Worm (Caenorhabditis elegans) whole organism, dauer: Measurements from ENCODE around the gene rocf-1.

Experiments used
- unc-62 ChIP-seq: sonication (generic microtip); optimal IDR thresholded peaks from 2 replicates; lab custom pipeline; 2017; ENCODE audit warnings: missing biosample characterization, missing genetic modification reagents, missing genetic modification characterization

The rocf-1 gene

DNA sequence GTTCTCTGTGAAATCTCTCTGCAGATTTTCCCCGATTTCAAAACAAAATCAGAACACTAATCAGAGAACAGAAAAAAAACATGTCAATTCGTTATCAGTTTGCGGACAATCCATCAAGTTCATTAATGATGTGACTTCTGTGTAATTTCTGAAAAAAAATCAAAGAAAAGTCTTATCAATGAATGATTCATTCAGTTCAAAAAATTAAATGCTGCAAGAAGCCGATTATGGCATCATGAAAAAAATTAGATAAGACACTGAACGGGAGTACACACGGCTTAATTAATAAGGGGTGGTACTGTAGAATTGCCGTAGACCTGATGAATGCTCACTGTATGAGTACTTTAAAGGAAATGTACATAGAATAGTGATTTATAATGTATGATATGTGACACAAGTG, 28.2 kb downstream of the rocf-1 start:
- no peak for TF ChIP-seq unc-62 (GFP tag; lab: Kevin White, UChicago)

ce11 chrV:15434647-15435046, 29.7 kb downstream of the rocf-1 start:
- TF ChIP-seq unc-62 (GFP tag; lab: Kevin White, UChicago) = no peak

DNA sequence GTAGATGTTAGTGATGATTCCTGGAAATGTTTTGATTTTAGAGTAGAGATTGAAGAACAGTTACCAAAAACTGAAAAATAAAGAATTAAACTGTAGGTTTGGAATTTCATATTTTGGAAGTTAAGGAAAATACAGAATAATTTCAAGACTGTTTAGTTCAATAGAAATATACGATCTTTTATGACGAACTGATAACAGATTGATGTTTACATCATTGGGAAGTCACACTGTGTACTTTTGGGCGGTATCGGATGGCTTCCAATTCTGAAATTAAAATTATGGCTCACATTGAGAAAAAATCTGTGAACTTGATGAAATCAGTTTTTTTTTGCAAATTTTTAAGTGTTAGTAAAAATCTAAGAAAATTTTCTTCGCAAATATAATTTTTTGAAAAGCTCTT, 31.8 kb downstream of the rocf-1 start, which contains the start of gene T26H5.8:
TSS of gene T26H5.8 (minus strand) at position 270 of the 400 bp plus-strand sequence.
- TF ChIP-seq unc-62 (GFP tag; lab: Kevin White, UChicago) = no peak

DNA sequence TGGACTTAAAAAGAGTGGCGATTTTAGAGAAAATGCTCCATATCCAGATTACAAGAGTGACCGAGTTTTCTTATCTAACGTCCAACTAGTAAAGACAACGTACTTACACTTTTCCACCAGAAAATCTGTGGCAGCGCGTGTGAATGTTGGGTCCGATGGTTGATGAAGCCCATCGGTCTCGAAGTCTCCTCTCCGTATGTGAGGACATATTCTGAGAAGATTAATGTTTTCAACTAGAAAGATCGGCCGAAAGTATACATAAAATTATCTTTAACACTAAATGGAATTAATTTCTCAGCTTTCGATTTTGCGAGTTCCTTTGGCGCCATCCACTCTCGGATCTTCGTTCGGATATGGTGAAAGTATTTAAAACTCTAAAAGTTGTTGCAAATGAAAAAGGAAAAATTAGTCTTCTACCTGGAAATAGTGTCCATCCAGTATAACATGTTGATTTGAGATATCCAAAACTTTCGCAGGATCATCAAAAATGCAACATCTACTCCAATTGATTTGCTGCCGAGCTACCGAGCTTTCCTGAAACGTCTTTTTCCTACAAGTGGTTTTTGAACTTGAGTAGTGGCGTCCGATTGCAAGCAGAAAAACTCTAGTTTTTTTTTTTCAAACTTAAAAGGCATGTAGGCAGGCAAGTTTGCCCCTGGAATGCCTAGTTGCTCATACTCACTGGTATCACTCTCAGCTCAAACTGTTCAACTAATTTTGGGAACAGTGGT, 32.8 kb downstream of the rocf-1 start:
- no peak for TF ChIP-seq unc-62 (GFP tag; lab: Kevin White, UChicago)

DNA sequence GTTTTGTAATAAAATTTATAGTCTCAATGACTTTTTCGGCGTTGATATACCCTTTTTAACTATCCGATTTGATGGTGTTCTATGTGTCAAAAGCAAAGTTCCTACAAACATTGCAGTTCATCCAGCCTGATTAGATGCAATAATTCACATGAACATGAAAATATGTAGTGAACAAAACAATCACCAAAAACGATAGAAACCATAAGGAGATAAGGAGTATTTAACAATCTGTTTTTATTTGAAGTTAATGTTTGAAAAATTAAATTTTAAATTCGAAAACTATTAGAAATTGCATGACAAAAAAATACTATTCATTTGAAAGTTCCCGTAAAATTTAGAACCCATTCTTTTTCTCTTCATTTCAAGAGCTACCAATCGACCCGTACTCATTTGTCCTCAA, 37.4 kb downstream of the rocf-1 start, which contains the start of gene fbxa-209:
TSS of gene fbxa-209 (minus strand) at position 101 of the 400 bp plus-strand sequence.
- TF ChIP-seq unc-62 (GFP tag; lab: Kevin White, UChicago) = no peak

DNA sequence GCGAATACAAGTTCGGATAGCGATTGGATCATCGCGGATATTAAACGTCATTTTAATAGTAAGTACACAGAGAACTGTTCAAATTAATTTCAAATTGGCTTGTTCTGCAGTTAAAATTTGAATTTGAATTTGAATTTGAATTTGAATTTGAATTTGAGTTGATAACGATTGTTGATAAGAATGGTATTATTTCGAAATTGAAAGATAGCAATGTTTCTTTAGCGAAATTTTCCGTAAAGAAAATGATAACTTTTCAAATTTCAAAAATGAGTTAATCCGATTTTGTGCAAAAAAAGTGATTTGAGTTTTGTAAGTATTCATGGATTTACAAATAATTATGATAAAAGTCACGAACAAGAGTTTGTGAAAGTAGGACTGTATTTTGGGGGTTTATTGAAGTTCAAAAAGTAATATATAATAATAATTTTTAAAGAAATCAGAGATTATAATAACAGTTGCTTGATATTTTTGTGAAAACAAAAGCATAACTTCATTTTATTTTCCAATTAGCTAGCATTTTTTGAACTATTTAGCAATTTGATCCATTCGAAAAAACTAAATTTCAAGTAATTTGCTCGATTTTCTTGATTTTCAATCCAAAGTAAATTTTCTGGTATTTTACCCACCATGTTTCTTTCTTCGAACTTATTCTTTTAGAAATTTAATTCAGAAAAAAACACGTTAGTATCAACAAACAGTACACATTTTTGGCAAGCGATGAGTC, 38.8 kb downstream of the rocf-1 start, which contains the start of gene Y36E3A.2:
TSS of gene Y36E3A.2 (plus strand) at position 674 of the 724 bp plus-strand sequence.
- no peak for TF ChIP-seq unc-62 (GFP tag; lab: Kevin White, UChicago)

- no peak for TF ChIP-seq unc-62 (GFP tag; lab: Kevin White, UChicago)
These were observed 40.7 kb downstream of the rocf-1 start, which contains the start of gene fbxa-104 for ce11 chrV:15423601-15424000. fbxa-104 (minus strand) TSS chrV:15423683.

- TF ChIP-seq unc-62 (GFP tag; lab: Kevin White, UChicago) = no peak
These were observed 46.5 kb downstream of the rocf-1 start, which contains the start of gene T06E6.10 for ce11 chrV:15417822-15418221. T06E6.10 (plus strand) TSS chrV:15418122.

DNA sequence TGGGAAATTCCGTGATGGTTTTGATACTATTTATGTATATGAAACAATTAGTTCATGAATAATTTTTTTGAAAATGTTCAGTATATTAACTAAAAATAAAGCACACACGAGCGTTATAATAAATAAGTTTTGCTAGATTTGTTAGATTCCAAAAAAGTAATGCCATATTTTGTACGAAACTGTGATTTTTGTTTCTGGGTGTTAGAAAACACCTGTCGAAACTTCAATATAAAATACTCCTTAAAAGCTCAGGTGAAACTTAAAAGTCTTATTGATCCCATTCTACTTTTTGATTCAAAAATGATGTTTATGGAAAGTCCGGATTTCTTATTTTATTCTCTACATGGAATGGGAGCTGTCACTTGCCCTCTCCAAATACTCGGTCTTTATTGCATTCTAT, 48.4 kb downstream of the rocf-1 start, which contains the start of gene srh-265:
TSS of gene srh-265 (plus strand) at position 301 of the 400 bp plus-strand sequence.
- no peak for TF ChIP-seq unc-62 (GFP tag; lab: Kevin White, UChicago)

DNA sequence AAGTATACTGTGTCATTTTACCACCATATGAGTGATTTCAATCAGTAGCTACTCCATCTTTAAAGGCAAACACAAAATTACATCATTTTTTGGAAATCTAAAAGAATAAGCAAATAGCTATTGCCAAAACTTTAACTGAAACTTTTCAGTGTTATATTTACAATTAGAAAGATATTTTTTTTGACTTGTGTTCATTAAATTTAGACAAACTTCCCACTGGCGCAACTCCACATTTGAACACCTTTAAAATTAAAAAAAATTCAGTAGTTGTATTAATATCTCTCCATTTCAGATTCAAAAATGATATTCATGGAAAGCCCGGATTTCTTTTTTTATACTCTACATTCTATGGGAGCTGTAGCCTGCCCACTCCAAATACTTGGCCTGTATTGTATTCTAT, 50.5 kb downstream of the rocf-1 start, which contains the start of gene srh-264:
TSS of gene srh-264 (plus strand) at position 301 of the 400 bp plus-strand sequence.
- no peak for TF ChIP-seq unc-62 (GFP tag; lab: Kevin White, UChicago)

- no peak for TF ChIP-seq unc-62 (GFP tag; lab: Kevin White, UChicago)
These were observed 51.7 kb downstream of the rocf-1 start, which contains the start of gene srbc-63 for ce11 chrV:15412625-15413024. srbc-63 (minus strand) TSS chrV:15412725.
